Fruit fly (Drosophila melanogaster) whole organism, prepupa: ENCODE results near the gene PGRP-SA.
A peak's percentile ranks its signal among the peaks of the same experiment; 100 is the strongest.

Experiments
- Blimp-1 ChIP-seq: fragments of 200-800 bp; sonication (Bioruptor generic); optimal IDR thresholded peaks from 3 replicates; lab custom pipeline; 2017; ENCODE audit warnings: missing biosample characterization, missing genetic modification characterization, mild to moderate bottlenecking, moderate library complexity, missing genetic modification reagents
- CG10631 ChIP-seq: fragments of 200-800 bp; sonication (Bioruptor generic); optimal IDR thresholded peaks from 2 replicates; lab custom pipeline; 2016; ENCODE audit warnings: missing biosample characterization, missing genetic modification characterization
- CG10669 ChIP-seq: fragments of 200-800 bp; sonication (Bioruptor generic); optimal IDR thresholded peaks from 3 replicates; lab custom pipeline; 2018; ENCODE audit warnings: missing biosample characterization, mild to moderate bottlenecking, missing genetic modification characterization, moderate library complexity
- CG11294 ChIP-seq: fragments of 200-800 bp; sonication (Bioruptor generic); IDR thresholded peaks from 2 replicates; pipeline ENCODE4 v1.3.6; 2022; ENCODE audit warnings: missing biosample characterization, missing genetic modification characterization
- CG11762 ChIP-seq: fragments of 200-800 bp; sonication (Bioruptor generic); optimal IDR thresholded peaks from 3 replicates; lab custom pipeline; 2016; ENCODE audit warnings: missing biosample characterization, missing genetic modification characterization; ENCODE audit not compliant: insufficient read depth
- CG11902 ChIP-seq: fragments of 200-800 bp; sonication (Bioruptor generic); optimal IDR thresholded peaks from 3 replicates; lab custom pipeline; 2016; ENCODE audit warnings: missing biosample characterization, missing genetic modification characterization
- CG15336 ChIP-seq: fragments of 200-800 bp; sonication (Bioruptor generic); IDR thresholded peaks from 2 replicates; pipeline ENCODE4 v1.3.6; 2022; ENCODE audit warnings: missing biosample characterization, missing genetic modification characterization
- CG16779 ChIP-seq: fragments of 200-800 bp; sonication (Bioruptor generic); optimal IDR thresholded peaks from 3 replicates; lab custom pipeline; 2017; ENCODE audit warnings: missing biosample characterization, mild to moderate bottlenecking, missing genetic modification characterization
- CG3032 ChIP-seq: fragments of 200-800 bp; optimal IDR thresholded peaks from 2 replicates; lab custom pipeline; 2019; ENCODE audit warnings: missing biosample characterization, mild to moderate bottlenecking, missing genetic modification characterization, moderate library complexity
- CG31627 ChIP-seq: fragments of 200-800 bp; sonication (Bioruptor generic); optimal IDR thresholded peaks from 3 replicates; lab custom pipeline; 2016; ENCODE audit warnings: missing biosample characterization, missing genetic modification characterization
- CG32006 ChIP-seq: fragments of 200-800 bp; sonication (Bioruptor generic); optimal IDR thresholded peaks from 3 replicates; lab custom pipeline; 2017; ENCODE audit warnings: missing biosample characterization, mild to moderate bottlenecking, missing genetic modification characterization
- CG34406 ChIP-seq: fragments of 200-800 bp; sonication (Bioruptor generic); optimal IDR thresholded peaks from 3 replicates; lab custom pipeline; 2016; ENCODE audit warnings: missing biosample characterization, missing genetic modification characterization
- CG3919 ChIP-seq: fragments of 200-800 bp; sonication (Bioruptor generic); optimal IDR thresholded peaks from 3 replicates; lab custom pipeline; 2016; ENCODE audit warnings: missing biosample characterization, missing genetic modification characterization
- CG4318 ChIP-seq: fragments of 200-800 bp; sonication (Bioruptor generic); optimal IDR thresholded peaks from 3 replicates; lab custom pipeline; 2017; ENCODE audit warnings: missing biosample characterization, mild to moderate bottlenecking, missing genetic modification characterization
- CG6163 ChIP-seq: fragments of 200-800 bp; sonication (Bioruptor generic); IDR thresholded peaks from 3 replicates; pipeline ENCODE4 v1.3.6; 2022; ENCODE audit warnings: missing biosample characterization, missing genetic modification characterization
- CG6276 ChIP-seq: fragments of 200-800 bp; sonication (Bioruptor generic); optimal IDR thresholded peaks from 2 replicates; lab custom pipeline; 2017; ENCODE audit warnings: missing biosample characterization, mild to moderate bottlenecking, missing genetic modification characterization
- CG6792 ChIP-seq: fragments of 200-800 bp; sonication (Bioruptor generic); optimal IDR thresholded peaks from 3 replicates; lab custom pipeline; 2016; ENCODE audit warnings: missing biosample characterization, missing genetic modification characterization
- CG6808 ChIP-seq: fragments of 200-800 bp; sonication (Bioruptor generic); optimal IDR thresholded peaks from 3 replicates; lab custom pipeline; 2017; ENCODE audit warnings: missing biosample characterization, missing genetic modification characterization, mild to moderate bottlenecking, moderate library complexity, missing genetic modification reagents
- CG6854 ChIP-seq: fragments of 200-800 bp; sonication (Bioruptor generic); optimal IDR thresholded peaks from 2 replicates; lab custom pipeline; 2017; ENCODE audit warnings: missing biosample characterization, mild to moderate bottlenecking, missing genetic modification characterization
- CG8319 ChIP-seq: fragments of 200-800 bp; sonication (Bioruptor generic); optimal IDR thresholded peaks from 3 replicates; lab custom pipeline; 2016; ENCODE audit warnings: missing biosample characterization, missing genetic modification characterization
- CG9139 ChIP-seq: fragments of 200-800 bp; sonication (Bioruptor generic); optimal IDR thresholded peaks from 3 replicates; lab custom pipeline; 2017; ENCODE audit warnings: missing biosample characterization, mild to moderate bottlenecking, missing genetic modification characterization
- Eip75B ChIP-seq: fragments of 200-800 bp; sonication (Bioruptor generic); optimal IDR thresholded peaks from 3 replicates; lab custom pipeline; 2016; ENCODE audit warnings: missing biosample characterization, missing genetic modification characterization
- Eip93F ChIP-seq: fragments of 200-800 bp; sonication (Bioruptor generic); optimal IDR thresholded peaks from 2 replicates; lab custom pipeline; 2016; ENCODE audit warnings: missing biosample characterization, mild to moderate bottlenecking, missing genetic modification characterization
- Ets21C ChIP-seq: fragments of 200-800 bp; sonication (Bioruptor generic); optimal IDR thresholded peaks from 3 replicates; lab custom pipeline; 2016; ENCODE audit warnings: missing biosample characterization, missing genetic modification characterization
- Gug ChIP-seq: fragments of 200-800 bp; sonication (Bioruptor generic); IDR thresholded peaks from 2 replicates; pipeline ENCODE4 v1.3.6; 2022; ENCODE audit warnings: missing biosample characterization, missing genetic modification characterization
- Hr38 ChIP-seq: sonication (Bioruptor generic); optimal IDR thresholded peaks from 2 replicates; lab custom pipeline; 2016; ENCODE audit warnings: missing biosample characterization, missing genetic modification characterization
- Hr39 ChIP-seq: fragments of 200-800 bp; sonication (Bioruptor generic); optimal IDR thresholded peaks from 2 replicates; lab custom pipeline; 2016; ENCODE audit warnings: missing biosample characterization, missing genetic modification characterization
- Hr4 ChIP-seq: fragments of 200-800 bp; sonication (Bioruptor generic); optimal IDR thresholded peaks from 3 replicates; lab custom pipeline; 2016; ENCODE audit warnings: missing biosample characterization, missing genetic modification characterization
- Lpt ChIP-seq: fragments of 200-800 bp; sonication (Bioruptor generic); optimal IDR thresholded peaks from 3 replicates; lab custom pipeline; 2016; ENCODE audit warnings: missing biosample characterization, missing genetic modification characterization
- Met ChIP-seq: fragments of 200-800 bp; sonication (Bioruptor generic); optimal IDR thresholded peaks from 3 replicates; lab custom pipeline; 2016; ENCODE audit warnings: missing biosample characterization, missing genetic modification characterization
- OdsH ChIP-seq: fragments of 200-800 bp; sonication (Bioruptor generic); optimal IDR thresholded peaks from 3 replicates; lab custom pipeline; 2016; ENCODE audit warnings: missing biosample characterization, missing genetic modification characterization
- Smox ChIP-seq: fragments of 200-800 bp; sonication (Bioruptor generic); optimal IDR thresholded peaks from 3 replicates; lab custom pipeline; 2016; ENCODE audit warnings: missing biosample characterization, missing genetic modification characterization
- achi ChIP-seq: fragments of 200-800 bp; sonication (Bioruptor generic); optimal IDR thresholded peaks from 3 replicates; lab custom pipeline; 2016; ENCODE audit warnings: missing biosample characterization, missing genetic modification characterization
- acj6 ChIP-seq: fragments of 200-800 bp; sonication (Bioruptor generic); optimal IDR thresholded peaks from 3 replicates; lab custom pipeline; 2016; ENCODE audit warnings: missing biosample characterization, missing genetic modification characterization
- cyc ChIP-seq: fragments of 200-800 bp; sonication (Bioruptor generic); optimal IDR thresholded peaks from 3 replicates; lab custom pipeline; 2016; ENCODE audit warnings: missing biosample characterization, missing genetic modification characterization
- eg ChIP-seq: fragments of 200-800 bp; sonication (Bioruptor generic); IDR thresholded peaks from 3 replicates; pipeline ENCODE4 v1.3.6; 2022; ENCODE audit warnings: missing biosample characterization, missing genetic modification characterization
- fd59A ChIP-seq: fragments of 200-800 bp; sonication (Bioruptor generic); optimal IDR thresholded peaks from 2 replicates; lab custom pipeline; 2017; ENCODE audit warnings: missing biosample characterization, mild to moderate bottlenecking, missing genetic modification characterization, missing genetic modification reagents
- fd85E ChIP-seq: fragments of 200-800 bp; sonication (Bioruptor generic); optimal IDR thresholded peaks from 3 replicates; lab custom pipeline; 2016; ENCODE audit warnings: missing biosample characterization, missing genetic modification characterization
- net ChIP-seq: fragments of 200-800 bp; sonication (Bioruptor generic); optimal IDR thresholded peaks from 3 replicates; lab custom pipeline; 2016; ENCODE audit warnings: missing biosample characterization, missing genetic modification characterization
- pdm3 ChIP-seq: fragments of 200-800 bp; sonication (Bioruptor generic); optimal IDR thresholded peaks from 3 replicates; lab custom pipeline; 2016; ENCODE audit warnings: missing biosample characterization, missing genetic modification characterization
- salr ChIP-seq, 2 experiments: fragments of 200-800 bp; sonication (Bioruptor generic); optimal IDR thresholded peaks; 3 replicates each; lab custom pipeline; 2016 to 2018; ENCODE audit warnings: missing biosample characterization in 2 of 2, missing genetic modification characterization in 2 of 2, mild to moderate bottlenecking in 1 of 2
- ss ChIP-seq, 2 experiments: fragments of 200-800 bp; sonication (Bioruptor generic); optimal IDR thresholded peaks; 2 replicates in 1 of 2; 3 replicates in 1 of 2; lab custom pipeline; 2017 to 2018; ENCODE audit warnings: mild to moderate bottlenecking in 2 of 2, missing biosample characterization in 2 of 2, missing genetic modification characterization in 2 of 2, moderate library complexity in 1 of 2
- svp ChIP-seq: fragments of 200-800 bp; sonication (Bioruptor generic); peaks from one replicate; lab custom pipeline; 2016; ENCODE audit warnings: missing biosample characterization, missing genetic modification characterization
- topi ChIP-seq: fragments of 200-800 bp; sonication (Bioruptor generic); optimal IDR thresholded peaks from 3 replicates; lab custom pipeline; 2016; ENCODE audit warnings: missing biosample characterization, missing genetic modification characterization
- vri ChIP-seq: fragments of 200-800 bp; sonication (Bioruptor generic); optimal IDR thresholded peaks from 3 replicates; lab custom pipeline; 2016; ENCODE audit warnings: missing biosample characterization, mild to moderate bottlenecking, missing genetic modification characterization

PGRP-SA gene

dm6 chrX:11558389-11558908 lies 3.0 kb upstream of the PGRP-SA start, which contains the start of gene CG1572 (continued):
- no peak for TF ChIP-seq CG3919 (GFP tag; lab: Kevin White, UChicago)
- TF ChIP-seq CG6854 (GFP tag; lab: Kevin White, UChicago) = peak; percentile 50
- peak; percentile 22 for TF ChIP-seq Hr4 (GFP tag; lab: Kevin White, UChicago)
- no peak for TF ChIP-seq CG11902
- peak; percentile 15; the same call in 1 of the 2 replicates for TF ChIP-seq CG15336 (GFP tag; lab: Robert Waterston, UW)
- no peak for TF ChIP-seq CG16779 (tag; lab: Kevin White, UChicago)
- no peak for TF ChIP-seq CG10669 (GFP tag; lab: Kevin White, UChicago)
- peak; percentile 23 for TF ChIP-seq Smox

dm6 chrX:11559728-11560724 lies 1.4 kb upstream of the PGRP-SA start:
- TF ChIP-seq CG11294 (peak; percentile 69), Blimp-1 (peak; percentile 65), CG16779 (tag; lab: Kevin White, UChicago) (peak; percentile 76), CG15336 (GFP tag; lab: Robert Waterston, UW) (peak; percentile 86), Eip93F (peak; percentile 10), Ets21C (GFP tag; lab: Kevin White, UChicago) (peak; percentile 10), CG3919 (GFP tag; lab: Kevin White, UChicago) (peak; percentile 85), eg (GFP tag; lab: Robert Waterston, UW) (peak; percentile 79), Eip75B (GFP tag; lab: Kevin White, UChicago) (peak; percentile 64), fd85E (GFP tag; lab: Kevin White, UChicago) (peak; percentile 50), CG11902 (peak; percentile 60), Gug (peak; percentile 75), Hr38 (no peak), CG10631 (GFP tag; lab: Kevin White, UChicago) (peak; percentile 80), achi (GFP tag; lab: Kevin White, UChicago) (peak; percentile 86), CG11762 (GFP tag; lab: Kevin White, UChicago) (peak; percentile 83), CG6276 (peak; percentile 87), vri (peak; percentile 14), Met (GFP tag; lab: Kevin White, UChicago) (peak; percentile 75), CG9139 (GFP tag; lab: Kevin White, UChicago) (peak; percentile 70), CG6808 (GFP tag; lab: Kevin White, UChicago) (peak; percentile 85), CG6792 (peak; percentile 81), CG31627 (GFP tag; lab: Kevin White, UChicago) (peak; percentile 58), CG32006 (GFP tag; lab: Kevin White, UChicago) (peak; percentile 95), ss (GFP tag; optimal IDR thresholded peaks at IDR 0.05; lab: Kevin White, UChicago) (peak; percentile 71 to 88), CG6854 (GFP tag; lab: Kevin White, UChicago) (peak; percentile 13), Hr39 (GFP tag; lab: Kevin White, UChicago) (peak; percentile 51), salr (GFP tag; optimal IDR thresholded peaks at IDR 0.05; lab: Kevin White, UChicago) (peak; percentile 2 to 91), topi (GFP tag; lab: Kevin White, UChicago) (peak; percentile 69), CG3032 (tag; lab: Kevin White, UChicago) (peak; percentile 86), Lpt (GFP tag; lab: Kevin White, UChicago) (peak; percentile 85), cyc (GFP tag; lab: Kevin White, UChicago) (peak; percentile 63), CG4318 (GFP tag; lab: Kevin White, UChicago) (peak; percentile 85), acj6 (peak; percentile 85), CG34406 (peak; percentile 88), CG10669 (GFP tag; lab: Kevin White, UChicago) (peak; percentile 82), net (peak; percentile 87), fd59A (GFP tag; lab: Kevin White, UChicago) (peak; percentile 76), svp (GFP tag; lab: Kevin White, UChicago) (peak; percentile 58), Hr4 (GFP tag; lab: Kevin White, UChicago) (peak; percentile 86), CG6163 (GFP tag; lab: Robert Waterston, UW) (peak; percentile 45; the same call in 1 of the 3 replicates), Smox (peak; percentile 61), OdsH (peak; percentile 85), CG8319 (GFP tag; lab: Kevin White, UChicago) (peak; percentile 57), pdm3 (peak; percentile 78)
